Worm (Caenorhabditis elegans): ENCODE measurements around the gene gcy-36.

gcy-36 gene

ce11 chrX:15440744-15441685, 37.8 kb upstream of the gcy-36 start, which contains the start of gene mocs-1 (continued):
- TF ChIP-seq nfya-1 (tag; optimal IDR thresholded peaks at IDR 0.05; ENCODE audit: insufficient read depth), result peak; percentile 21
- TF ChIP-seq ZK546.5 (tag; optimal IDR thresholded peaks at IDR 0.05), result no peak
- TF ChIP-seq hmg-11 (tag; optimal IDR thresholded peaks at IDR 0.05), result peak; percentile 62

ce11 chrX:15441686-15442067, 37.1 kb upstream of the gcy-36 start, which contains the start of gene nkat-3:
Gene nkat-3 (plus strand): TSS chrX:15441731.
- TF ChIP-seq zag-1 (tag; optimal IDR thresholded peaks at IDR 0.05) (no peak), ztf-11 (tag; optimal IDR thresholded peaks at IDR 0.05) (no peak), unc-62 (GFP tag; optimal IDR thresholded peaks at IDR 0.05) (no peak), ZK546.5 (tag; optimal IDR thresholded peaks at IDR 0.05) (no peak), aly-2 (tag; optimal IDR thresholded peaks at IDR 0.05) (no peak), sea-2 (GFP tag; optimal IDR thresholded peaks at IDR 0.05) (no peak), daf-12 (tag; optimal IDR thresholded peaks at IDR 0.05) (no peak), nhr-12 (tag; optimal IDR thresholded peaks at IDR 0.05) (no peak), unc-39 (tag; optimal IDR thresholded peaks at IDR 0.05) (no peak), elt-3 (tag; optimal IDR thresholded peaks at IDR 0.05) (no peak), pha-4 (tag; optimal IDR thresholded peaks at IDR 0.05) (no peak), elt-2 (tag; optimal IDR thresholded peaks at IDR 0.05) (no peak), nhr-67 (tag; optimal IDR thresholded peaks at IDR 0.05) (no peak), mml-1 (tag; optimal IDR thresholded peaks at IDR 0.05) (no peak), nhr-28 (tag; optimal IDR thresholded peaks at IDR 0.05) (no peak), lsy-12 (tag; optimal IDR thresholded peaks at IDR 0.05) (no peak), lin-39 (tag; optimal IDR thresholded peaks at IDR 0.05) (no peak), nhr-77 (tag; optimal IDR thresholded peaks at IDR 0.05) (no peak), ceh-16 (tag; optimal IDR thresholded peaks at IDR 0.05) (no peak)

ce11 chrX:15446292-15446794, 32.5 kb upstream of the gcy-36 start, which contains the start of gene R03A10.5:
Gene R03A10.5 (plus strand): TSS chrX:15446722.
- no peak for TF ChIP-seq fkh-2 (tag; optimal IDR thresholded peaks at IDR 0.05)
- TF ChIP-seq nhr-25 (tag; optimal IDR thresholded peaks at IDR 0.05), result peak; percentile 15

- TF ChIP-seq nhr-28 (tag; optimal IDR thresholded peaks at IDR 0.05), result no peak
- no peak for TF ChIP-seq fkh-10 (GFP tag; optimal IDR thresholded peaks at IDR 0.05)
- no peak for TF ChIP-seq ceh-16 (tag; optimal IDR thresholded peaks at IDR 0.05)
- no peak for TF ChIP-seq jun-1 (tag; optimal IDR thresholded peaks at IDR 0.05)
- TF ChIP-seq hmg-11 (tag; optimal IDR thresholded peaks at IDR 0.05), result no peak
- no peak for TF ChIP-seq lsy-12 (tag; optimal IDR thresholded peaks at IDR 0.05)
- no peak for TF ChIP-seq mdl-1 (tag; optimal IDR thresholded peaks at IDR 0.05)
- no peak for TF ChIP-seq egl-5 (tag; optimal IDR thresholded peaks at IDR 0.05)
- TF ChIP-seq fos-1 (tag; optimal IDR thresholded peaks at IDR 0.05), result no peak
- TF ChIP-seq daf-12 (tag; optimal IDR thresholded peaks at IDR 0.05), result no peak
- no peak for TF ChIP-seq nhr-237 (tag; optimal IDR thresholded peaks at IDR 0.05)
- TF ChIP-seq unc-62 (GFP tag; optimal IDR thresholded peaks at IDR 0.05), result no peak
- TF ChIP-seq lin-15B (tag; optimal IDR thresholded peaks at IDR 0.05), result no peak
- TF ChIP-seq snpc-4 (tag; optimal IDR thresholded peaks at IDR 0.05), result no peak
- TF ChIP-seq ceh-82 (tag; optimal IDR thresholded peaks at IDR 0.05), result no peak
Measured at ce11 chrX:15465050-15465449, 13.8 kb upstream of the gcy-36 start.

- TF ChIP-seq unc-39 (tag; optimal IDR thresholded peaks at IDR 0.05) (no peak), nhr-28 (tag; optimal IDR thresholded peaks at IDR 0.05) (no peak), eor-1 (tag; optimal IDR thresholded peaks at IDR 0.05) (no peak), ztf-11 (tag; optimal IDR thresholded peaks at IDR 0.05) (no peak)
Measured at ce11 chrX:15466032-15466431, 12.8 kb upstream of the gcy-36 start, which contains the start of gene sprr-1. Gene sprr-1 (plus strand): TSS chrX:15466300.

All from whole organism, L3 larva.